Worm (Caenorhabditis elegans) whole organism, L3 larva: ENCODE measurements around the gene EGAP1.1.

ENCODE experiments used
- R02D3.7 ChIP-seq: fragments of 150-350 bp; optimal IDR thresholded peaks from 2 replicates; lab custom pipeline; 2014; ENCODE audit warnings: missing biosample characterization, missing genetic modification characterization
- aly-2 ChIP-seq: fragments of 150-350 bp; optimal IDR thresholded peaks from 2 replicates; lab custom pipeline; 2014; ENCODE audit warnings: missing biosample characterization, missing genetic modification characterization
- ama-1 ChIP-seq: fragments of 150-350 bp; optimal IDR thresholded peaks from 2 replicates; lab custom pipeline; 2018
- ceh-16 ChIP-seq: sonication (generic microtip); optimal IDR thresholded peaks from 2 replicates; lab custom pipeline; 2017; ENCODE audit warnings: missing biosample characterization, missing genetic modification characterization
- ceh-28 ChIP-seq: fragments of 150-350 bp; optimal IDR thresholded peaks from 2 replicates; lab custom pipeline; 2014; ENCODE audit warnings: missing biosample characterization, missing genetic modification reagents, missing genetic modification characterization
- ceh-82 ChIP-seq: fragments of 150-350 bp; optimal IDR thresholded peaks from 2 replicates; lab custom pipeline; 2014; ENCODE audit warnings: missing biosample characterization, missing genetic modification characterization
- ceh-9 ChIP-seq: sonication (generic microtip); optimal IDR thresholded peaks from 2 replicates; lab custom pipeline; 2018; ENCODE audit warnings: missing biosample characterization, missing genetic modification characterization
- daf-12 ChIP-seq: fragments of 150-350 bp; optimal IDR thresholded peaks from 2 replicates; lab custom pipeline; 2014; ENCODE audit warnings: missing biosample characterization, missing genetic modification reagents, missing genetic modification characterization
- elt-1 ChIP-seq: fragments of 150-350 bp; optimal IDR thresholded peaks from 2 replicates; lab custom pipeline; 2014; ENCODE audit warnings: missing biosample characterization, missing genetic modification characterization
- elt-2 ChIP-seq: sonication (generic microtip); optimal IDR thresholded peaks from 2 replicates; lab custom pipeline; 2016; ENCODE audit warnings: missing genetic modification reagents, mild to moderate bottlenecking, missing genetic modification characterization, missing compliant biosample characterization
- elt-3 ChIP-seq, 3 experiments: fragments of 150-350 bp in 1 of 3; sonication (generic microtip) in 2 of 3; optimal IDR thresholded peaks; 2 replicates in 2 of 3; 4 replicates in 1 of 3; lab custom pipeline; 2014 to 2017; ENCODE audit warnings: missing biosample characterization in 3 of 3, missing genetic modification characterization in 3 of 3
- eor-1 ChIP-seq, 2 experiments: fragments of 150-350 bp; optimal IDR thresholded peaks; 2 replicates each; lab custom pipeline; 2014 to 2018; ENCODE audit warnings: missing biosample characterization in 2 of 2, missing genetic modification characterization in 2 of 2
- hmg-11 ChIP-seq: sonication (generic microtip); optimal IDR thresholded peaks from 2 replicates; lab custom pipeline; 2016; ENCODE audit warnings: missing genetic modification characterization, missing compliant biosample characterization
- jun-1 ChIP-seq: fragments of 150-350 bp; optimal IDR thresholded peaks from 2 replicates; lab custom pipeline; 2014; ENCODE audit warnings: missing biosample characterization, missing genetic modification reagents, missing genetic modification characterization
- lin-15B ChIP-seq: fragments of 150-350 bp; optimal IDR thresholded peaks from 2 replicates; lab custom pipeline; 2014; ENCODE audit warnings: missing biosample characterization, missing genetic modification characterization
- lin-39 ChIP-seq: fragments of 150-350 bp; optimal IDR thresholded peaks from 2 replicates; lab custom pipeline; 2018; ENCODE audit warnings: missing biosample characterization, missing genetic modification reagents, missing genetic modification characterization
- mdl-1 ChIP-seq: fragments of 150-350 bp; optimal IDR thresholded peaks from 2 replicates; lab custom pipeline; 2014; ENCODE audit warnings: missing biosample characterization, missing genetic modification characterization
- mml-1 ChIP-seq: fragments of 150-350 bp; sonication (generic microtip); optimal IDR thresholded peaks from 3 replicates; lab custom pipeline; 2014; ENCODE audit warnings: missing biosample characterization, missing genetic modification characterization
- nfya-1 ChIP-seq: sonication (generic microtip); optimal IDR thresholded peaks from 2 replicates; lab custom pipeline; 2017; ENCODE audit warnings: missing genetic modification characterization, mild to moderate bottlenecking, missing compliant biosample characterization, antibody characterized with exemption, moderate library complexity; ENCODE audit not compliant: insufficient read depth
- nhr-23 ChIP-seq: fragments of 150-350 bp; optimal IDR thresholded peaks from 2 replicates; lab custom pipeline; 2014; ENCODE audit warnings: missing biosample characterization, missing genetic modification reagents, missing genetic modification characterization
- nhr-237 ChIP-seq: fragments of 150-350 bp; optimal IDR thresholded peaks from 2 replicates; lab custom pipeline; 2014; ENCODE audit warnings: missing biosample characterization, missing genetic modification characterization
- nhr-25 ChIP-seq: sonication (generic microtip); optimal IDR thresholded peaks from 2 replicates; lab custom pipeline; 2017; ENCODE audit warnings: missing biosample characterization, missing genetic modification characterization
- nhr-28 ChIP-seq: fragments of 150-350 bp; optimal IDR thresholded peaks from 2 replicates; lab custom pipeline; 2014; ENCODE audit warnings: missing biosample characterization, missing genetic modification characterization
- nhr-67 ChIP-seq: fragments of 150-350 bp; optimal IDR thresholded peaks from 2 replicates; lab custom pipeline; 2014; ENCODE audit warnings: missing biosample characterization, missing genetic modification characterization
- nhr-76 ChIP-seq: fragments of 150-350 bp; sonication (generic microtip); optimal IDR thresholded peaks from 5 replicates; lab custom pipeline; 2014; ENCODE audit warnings: missing biosample characterization, missing genetic modification characterization
- pha-4 ChIP-seq: fragments of 150-350 bp; optimal IDR thresholded peaks from 2 replicates; lab custom pipeline; 2014; ENCODE audit warnings: missing biosample characterization, missing genetic modification reagents, missing genetic modification characterization
- pqm-1 ChIP-seq: fragments of 150-350 bp; optimal IDR thresholded peaks from 2 replicates; lab custom pipeline; 2017; ENCODE audit warnings: missing biosample characterization, missing genetic modification characterization, inconsistent platforms
- sea-2 ChIP-seq: fragments of 150-350 bp; sonication (generic microtip); optimal IDR thresholded peaks from 4 replicates; lab custom pipeline; 2014; ENCODE audit warnings: missing biosample characterization, missing genetic modification reagents, missing genetic modification characterization
- skn-1 ChIP-seq: fragments of 150-350 bp; optimal IDR thresholded peaks from 2 replicates; lab custom pipeline; 2014; ENCODE audit warnings: missing biosample characterization, missing genetic modification characterization
- snpc-4 ChIP-seq: fragments of 150-350 bp; optimal IDR thresholded peaks from 2 replicates; lab custom pipeline; 2014; ENCODE audit warnings: missing biosample characterization, missing genetic modification characterization
- unc-39 ChIP-seq: sonication (generic microtip); optimal IDR thresholded peaks from 4 replicates; lab custom pipeline; 2017; ENCODE audit warnings: missing biosample characterization, missing genetic modification characterization
- unc-62 ChIP-seq: fragments of 150-350 bp; sonication (generic microtip); optimal IDR thresholded peaks from 4 replicates; lab custom pipeline; 2014; ENCODE audit warnings: missing biosample characterization, missing genetic modification reagents, missing genetic modification characterization
- ztf-11 ChIP-seq: fragments of 150-350 bp; optimal IDR thresholded peaks from 2 replicates; lab custom pipeline; 2014; ENCODE audit warnings: missing biosample characterization, missing genetic modification characterization
- ztf-4 ChIP-seq: fragments of 150-350 bp; optimal IDR thresholded peaks from 2 replicates; lab custom pipeline; 2014; ENCODE audit warnings: missing biosample characterization, missing genetic modification characterization

The EGAP1.1 gene

ce11 chrIII:5906749-5907148 is 30.3 kb downstream of the EGAP1.1 start, which contains the start of gene erd-2.2:
erd-2.2 (plus strand) TSS chrIII:5907049.
- TF ChIP-seq elt-3 (tag; optimal IDR thresholded peaks at IDR 0.05; lab: Kevin White, UChicago) (no peak), pha-4 (tag; lab: Kevin White, UChicago) (no peak), nhr-237 (no peak), lin-15B (no peak), ztf-11 (tag; lab: Kevin White, UChicago) (no peak)

- TF ChIP-seq hmg-11 (tag; lab: Kevin White, UChicago) (peak; percentile 61), ceh-28 (tag; lab: Kevin White, UChicago) (peak; percentile 54), daf-12 (no peak), unc-62 (GFP tag; lab: Kevin White, UChicago) (no peak), mml-1 (tag; lab: Kevin White, UChicago) (no peak), nfya-1 (tag; lab: Kevin White, UChicago) (peak; percentile 52), eor-1 (tag; optimal IDR thresholded peaks at IDR 0.05; lab: Kevin White, UChicago) (no peak), nhr-23 (tag; lab: Kevin White, UChicago) (peak; percentile 10), pha-4 (tag; lab: Kevin White, UChicago) (peak; percentile 13), lin-39 (tag; lab: Kevin White, UChicago) (no peak)
Observed at ce11 chrIII:5906059-5906458, 31.0 kb downstream of the EGAP1.1 start, which contains the start of gene dpff-1. dpff-1 (minus strand) TSS chrIII:5906346.

- no peak for TF ChIP-seq nhr-237
- TF ChIP-seq jun-1 (tag; lab: Kevin White, UChicago) = no peak
- no peak for TF ChIP-seq nfya-1 (tag; lab: Kevin White, UChicago)
- no peak for TF ChIP-seq R02D3.7 (tag; lab: Kevin White, UChicago)
- TF ChIP-seq daf-12 = no peak
- TF ChIP-seq nhr-25 (tag; lab: Kevin White, UChicago) = no peak
- no peak for TF ChIP-seq nhr-67 (tag; lab: Kevin White, UChicago)
- no peak for TF ChIP-seq skn-1 (tag; lab: Kevin White, UChicago)
- TF ChIP-seq snpc-4 (tag; lab: Kevin White, UChicago) = no peak
- no peak for TF ChIP-seq pqm-1
- TF ChIP-seq ztf-4 (tag; lab: Kevin White, UChicago) = no peak
Observed at ce11 chrIII:5902558-5902957, 34.5 kb downstream of the EGAP1.1 start.

ce11 chrIII:5900709-5901108 is 36.3 kb downstream of the EGAP1.1 start:
- TF ChIP-seq ama-1 (lab: Kevin White, UChicago) = no peak
- no peak for TF ChIP-seq R02D3.7 (tag; lab: Kevin White, UChicago)
- peak; percentile 50 for TF ChIP-seq pha-4 (tag; lab: Kevin White, UChicago)
- no peak for TF ChIP-seq aly-2 (tag; lab: Kevin White, UChicago)
- no peak for TF ChIP-seq nhr-28 (tag; lab: Kevin White, UChicago)
- no peak for TF ChIP-seq ceh-82 (tag; lab: Kevin White, UChicago)
- TF ChIP-seq ztf-4 (tag; lab: Kevin White, UChicago) = no peak
- peak; percentile 4 for TF ChIP-seq hmg-11 (tag; lab: Kevin White, UChicago)
- peak; percentile 23 for TF ChIP-seq pqm-1
- TF ChIP-seq unc-62 (GFP tag; lab: Kevin White, UChicago) = no peak
- no peak for TF ChIP-seq mdl-1 (tag; lab: Kevin White, UChicago)
- TF ChIP-seq elt-2 (tag; lab: Kevin White, UChicago) = peak; percentile 26
- no peak for TF ChIP-seq elt-1 (tag; lab: Kevin White, UChicago)
- TF ChIP-seq nfya-1 (tag; lab: Kevin White, UChicago) = no peak
- TF ChIP-seq nhr-76 (tag; lab: Kevin White, UChicago) = no peak
- no peak for TF ChIP-seq elt-3 (tag; optimal IDR thresholded peaks at IDR 0.05; lab: Kevin White, UChicago)
- TF ChIP-seq nhr-23 (tag; lab: Kevin White, UChicago) = no peak
- TF ChIP-seq unc-39 (tag; lab: Kevin White, UChicago) = no peak

- TF ChIP-seq mml-1 (tag; lab: Kevin White, UChicago) = no peak
- no peak for TF ChIP-seq sea-2
- TF ChIP-seq ceh-16 = no peak
- TF ChIP-seq unc-62 (GFP tag; lab: Kevin White, UChicago) = no peak
- TF ChIP-seq ceh-9 = no peak
- TF ChIP-seq elt-1 (tag; lab: Kevin White, UChicago) = no peak
- TF ChIP-seq mdl-1 (tag; lab: Kevin White, UChicago) = no peak
- TF ChIP-seq pqm-1 = no peak
- TF ChIP-seq eor-1 (tag; optimal IDR thresholded peaks at IDR 0.05; lab: Kevin White, UChicago) = no peak
- no peak for TF ChIP-seq elt-2 (tag; lab: Kevin White, UChicago)
Observed at ce11 chrIII:5898631-5899030, 38.4 kb downstream of the EGAP1.1 start.
